Worm (Caenorhabditis elegans) whole organism, midembryonic: ENCODE measurements around the gene H06I04.3.

ENCODE experiments used
- T22C8.4 ChIP-seq: fragments of 200-800 bp; sonication (Bioruptor generic); IDR thresholded peaks from 2 replicates; pipeline ENCODE4 v1.3.6; 2022; ENCODE audit warnings: missing genetic modification characterization, missing compliant biosample characterization
- cog-1 ChIP-seq: sonication (generic microtip); optimal IDR thresholded peaks from 2 replicates; lab custom pipeline; 2016; ENCODE audit warnings: missing genetic modification characterization, missing compliant biosample characterization
- flt-1 ChIP-seq: fragments of 200-800 bp; sonication (Bioruptor generic); IDR thresholded peaks from 2 replicates; pipeline ENCODE4 v1.3.6; 2022; ENCODE audit warnings: missing genetic modification characterization, missing compliant biosample characterization
- klf-2 ChIP-seq: fragments of 200-800 bp; sonication (Bioruptor generic); conservative IDR thresholded peaks from 2 replicates; pipeline ENCODE4 v1.3.6; 2022; ENCODE audit warnings: missing genetic modification reagents, missing genetic modification characterization, missing compliant biosample characterization
- med-1 ChIP-seq: sonication (generic microtip); optimal IDR thresholded peaks from 2 replicates; lab custom pipeline; 2017; ENCODE audit warnings: missing genetic modification characterization, mild to moderate bottlenecking, missing compliant biosample characterization, antibody characterized with exemption, missing genetic modification reagents; ENCODE audit not compliant: insufficient read depth
- ref-1 ChIP-seq: fragments of 200-800 bp; sonication (Bioruptor generic); conservative IDR thresholded peaks from 2 replicates; pipeline ENCODE4 v1.3.6; 2022; ENCODE audit warnings: missing genetic modification reagents, missing genetic modification characterization, missing compliant biosample characterization
- tab-1 ChIP-seq: fragments of 200-800 bp; sonication (Bioruptor generic); IDR thresholded peaks from 2 replicates; pipeline ENCODE4 v1.3.6; 2022; ENCODE audit warnings: missing genetic modification characterization, missing compliant biosample characterization
- ztf-23 ChIP-seq: fragments of 200-800 bp; sonication (Bioruptor generic); IDR thresholded peaks from 2 replicates; pipeline ENCODE4 v1.3.6; 2022; ENCODE audit warnings: missing genetic modification reagents, missing genetic modification characterization, missing compliant biosample characterization
- ztf-29 ChIP-seq: fragments of 200-800 bp; sonication (Bioruptor generic); IDR thresholded peaks from 2 replicates; pipeline ENCODE4 v1.3.6; 2022; ENCODE audit warnings: missing genetic modification reagents, missing genetic modification characterization, missing compliant biosample characterization

H06I04.3 gene

ce11 chrIII:3070026-3070573 is at the start of gene H06I04.3:
TSS of gene H06I04.3 (plus strand) at chrIII:3070523.
- TF ChIP-seq cog-1 (tag; lab: Kevin White, UChicago) (no peak), tab-1 (GFP tag; lab: Robert Waterston, UW) (no peak), ref-1 (GFP tag; lab: Robert Waterston, UW) (no peak), med-1 (no peak), flt-1 (GFP tag; lab: Robert Waterston, UW) (no peak), klf-2 (GFP tag; lab: Robert Waterston, UW) (no peak), ztf-23 (GFP tag; lab: Robert Waterston, UW) (no peak), T22C8.4 (GFP tag; lab: Robert Waterston, UW) (no peak), ztf-29 (GFP tag; lab: Robert Waterston, UW) (no peak)

DNA sequence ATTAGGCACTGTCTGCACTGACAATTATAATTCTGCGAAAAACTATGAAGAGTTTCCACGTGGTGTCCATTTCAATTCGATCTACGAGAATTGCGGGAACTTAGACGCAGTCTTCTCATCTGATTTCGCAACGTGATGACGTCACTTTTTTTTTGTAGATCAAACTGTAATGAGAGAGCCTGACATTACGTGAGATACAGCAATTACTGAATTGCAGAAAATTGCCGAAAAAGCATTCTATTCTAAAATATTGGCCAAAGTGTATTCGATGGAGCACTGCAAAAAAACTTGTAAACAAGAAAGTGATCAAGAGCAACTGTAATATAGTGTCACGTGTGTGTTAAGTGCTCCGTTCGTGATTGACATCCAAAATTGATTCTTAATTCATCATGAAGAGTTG is 43.6 kb upstream of the H06I04.3 start:
- no peak for TF ChIP-seq tab-1 (GFP tag; lab: Robert Waterston, UW)
- TF ChIP-seq ztf-29 (GFP tag; lab: Robert Waterston, UW), result no peak
- no peak for TF ChIP-seq med-1
- no peak for TF ChIP-seq klf-2 (GFP tag; lab: Robert Waterston, UW)
- no peak for TF ChIP-seq ref-1 (GFP tag; lab: Robert Waterston, UW)
- no peak for TF ChIP-seq T22C8.4 (GFP tag; lab: Robert Waterston, UW)
- no peak for TF ChIP-seq cog-1 (tag; lab: Kevin White, UChicago)
- TF ChIP-seq flt-1 (GFP tag; lab: Robert Waterston, UW), result no peak
- no peak for TF ChIP-seq ztf-23 (GFP tag; lab: Robert Waterston, UW)

DNA sequence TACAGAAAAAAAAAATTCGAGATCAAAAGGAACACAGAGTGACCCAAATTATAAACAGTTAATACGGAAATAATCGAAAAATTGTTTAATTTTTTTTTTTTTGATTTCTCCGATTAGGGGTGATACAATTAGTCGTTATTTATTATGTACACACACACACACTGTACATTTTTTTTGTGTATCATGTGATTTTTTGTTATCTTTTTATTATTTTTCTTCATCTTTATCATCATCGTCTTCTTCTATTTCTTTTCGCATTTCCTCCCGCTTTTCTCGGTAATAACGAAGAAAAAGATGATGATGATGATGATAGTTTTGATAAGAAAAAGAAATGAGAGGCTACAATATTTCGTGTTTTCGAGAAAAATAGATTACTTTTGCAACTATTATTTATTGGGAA is 40.5 kb upstream of the H06I04.3 start:
- TF ChIP-seq tab-1 (GFP tag; lab: Robert Waterston, UW) (no peak), ztf-29 (GFP tag; lab: Robert Waterston, UW) (no peak), flt-1 (GFP tag; lab: Robert Waterston, UW) (no peak), T22C8.4 (GFP tag; lab: Robert Waterston, UW) (no peak), ztf-23 (GFP tag; lab: Robert Waterston, UW) (no peak), med-1 (no peak), ref-1 (GFP tag; lab: Robert Waterston, UW) (no peak), cog-1 (tag; lab: Kevin White, UChicago) (no peak)

- TF ChIP-seq med-1 (no peak), T22C8.4 (GFP tag; lab: Robert Waterston, UW) (no peak), ztf-23 (GFP tag; lab: Robert Waterston, UW) (no peak), klf-2 (GFP tag; lab: Robert Waterston, UW) (no peak), cog-1 (tag; lab: Kevin White, UChicago) (no peak), tab-1 (GFP tag; lab: Robert Waterston, UW) (no peak), ref-1 (GFP tag; lab: Robert Waterston, UW) (no peak), flt-1 (GFP tag; lab: Robert Waterston, UW) (no peak), ztf-29 (GFP tag; lab: Robert Waterston, UW) (no peak)
Observed at ce11 chrIII:3031017-3031756, 39.1 kb upstream of the H06I04.3 start.

DNA sequence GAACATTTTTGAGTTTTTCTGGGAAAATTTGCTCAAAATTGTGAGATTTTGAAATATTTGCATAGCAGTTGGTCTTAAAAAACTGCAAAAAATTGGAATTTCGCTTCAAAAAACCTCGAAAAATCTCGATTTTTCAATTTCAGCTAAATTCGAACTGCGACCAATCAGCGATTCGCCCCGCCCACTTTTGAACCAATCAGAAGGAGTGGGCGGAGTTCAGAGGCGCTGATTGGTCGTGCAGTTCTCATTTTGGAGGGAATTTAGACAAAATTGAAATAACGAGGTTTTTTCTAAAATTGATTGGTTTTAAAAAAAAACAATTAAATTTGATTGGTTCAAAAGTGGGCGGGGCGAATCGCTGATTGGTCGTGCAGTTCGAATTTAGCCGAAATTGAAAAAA is 36.8 kb upstream of the H06I04.3 start:
- no peak for TF ChIP-seq klf-2 (GFP tag; lab: Robert Waterston, UW)
- TF ChIP-seq cog-1 (tag; lab: Kevin White, UChicago), result no peak
- TF ChIP-seq T22C8.4 (GFP tag; lab: Robert Waterston, UW), result no peak
- no peak for TF ChIP-seq tab-1 (GFP tag; lab: Robert Waterston, UW)
- no peak for TF ChIP-seq ztf-23 (GFP tag; lab: Robert Waterston, UW)
- no peak for TF ChIP-seq ref-1 (GFP tag; lab: Robert Waterston, UW)
- TF ChIP-seq flt-1 (GFP tag; lab: Robert Waterston, UW), result no peak
- no peak for TF ChIP-seq ztf-29 (GFP tag; lab: Robert Waterston, UW)
- no peak for TF ChIP-seq med-1

DNA sequence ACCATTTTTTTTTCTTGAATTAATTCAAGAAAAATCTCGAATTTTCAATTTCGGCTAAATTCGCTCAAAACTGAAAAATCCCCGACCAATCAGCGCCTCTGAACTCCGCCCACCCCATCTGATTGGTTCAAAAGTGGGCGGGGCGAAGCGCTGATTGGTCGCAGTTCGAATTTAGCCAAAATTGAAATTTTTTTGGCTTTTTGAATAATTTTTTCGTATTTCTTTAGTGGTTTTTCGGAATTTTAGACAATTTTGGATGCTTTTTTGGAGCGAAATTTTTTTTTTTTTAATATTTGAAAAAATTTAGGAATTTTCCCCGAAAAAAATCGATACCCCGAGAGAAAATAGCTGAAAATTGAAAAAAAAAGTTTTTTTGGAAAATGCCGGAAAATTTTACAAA is 36.4 kb upstream of the H06I04.3 start:
- no peak for TF ChIP-seq ztf-23 (GFP tag; lab: Robert Waterston, UW)
- TF ChIP-seq ref-1 (GFP tag; lab: Robert Waterston, UW), result no peak

DNA sequence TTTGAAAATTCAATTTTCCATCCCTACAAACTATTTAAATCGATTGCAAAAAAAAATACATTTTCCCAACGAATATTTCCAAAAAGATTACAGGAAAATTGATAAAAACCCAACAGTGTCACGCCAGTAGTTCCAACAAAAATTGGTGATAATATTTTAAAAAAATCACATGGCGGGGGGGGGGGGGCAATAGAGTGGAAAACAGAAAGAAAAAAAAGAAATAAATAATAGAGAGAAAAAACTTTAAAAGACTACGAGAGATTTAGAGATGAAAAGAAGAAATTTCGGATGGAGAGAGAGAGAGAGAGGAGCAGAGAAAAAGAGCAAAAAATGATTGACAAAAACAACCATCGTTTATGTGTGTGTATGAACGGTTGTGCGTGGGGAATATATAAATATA is 35.9 kb upstream of the H06I04.3 start:
- no peak for TF ChIP-seq T22C8.4 (GFP tag; lab: Robert Waterston, UW)
- TF ChIP-seq flt-1 (GFP tag; lab: Robert Waterston, UW), result no peak
- TF ChIP-seq klf-2 (GFP tag; lab: Robert Waterston, UW), result no peak
- no peak for TF ChIP-seq cog-1 (tag; lab: Kevin White, UChicago)

DNA sequence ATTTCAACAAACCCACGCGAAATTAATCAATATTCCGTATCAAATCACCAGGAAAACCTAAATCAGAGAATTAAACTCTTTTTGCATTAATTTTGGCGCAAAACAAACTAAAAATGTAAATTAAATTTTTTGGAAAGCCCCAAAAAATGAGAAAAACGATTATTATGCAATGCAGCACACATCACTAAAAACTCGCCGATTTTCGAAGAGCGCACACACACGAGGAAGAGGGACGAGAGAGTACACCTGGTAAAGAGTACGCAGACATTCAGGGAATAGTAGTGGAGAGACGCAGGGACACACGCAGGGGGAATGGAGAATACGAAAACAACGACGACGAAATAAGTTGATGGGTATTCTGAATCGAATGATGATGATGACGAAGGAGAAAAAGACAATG is 34.3 kb upstream of the H06I04.3 start:
- TF ChIP-seq cog-1 (tag; lab: Kevin White, UChicago) (peak; percentile 39), klf-2 (GFP tag; lab: Robert Waterston, UW) (no peak)

ce11 chrIII:3037346-3037745 is 33.0 kb upstream of the H06I04.3 start:
- TF ChIP-seq flt-1 (GFP tag; lab: Robert Waterston, UW) (no peak), ztf-29 (GFP tag; lab: Robert Waterston, UW) (no peak), tab-1 (GFP tag; lab: Robert Waterston, UW) (no peak), ztf-23 (GFP tag; lab: Robert Waterston, UW) (no peak), cog-1 (tag; lab: Kevin White, UChicago) (no peak), med-1 (no peak), klf-2 (GFP tag; lab: Robert Waterston, UW) (no peak), T22C8.4 (GFP tag; lab: Robert Waterston, UW) (no peak), ref-1 (GFP tag; lab: Robert Waterston, UW) (no peak)
